Worm (Caenorhabditis elegans) whole organism, mixed stage, embryonic: ENCODE data around the gene C03H5.6.

Experiments
- blmp-1 ChIP-seq: fragments of 150-350 bp; optimal IDR thresholded peaks from 2 replicates; lab custom pipeline; 2014; ENCODE audit warnings: missing biosample characterization, missing genetic modification characterization
- ceh-39 ChIP-seq: fragments of 150-350 bp; optimal IDR thresholded peaks from 2 replicates; lab custom pipeline; 2014; ENCODE audit warnings: missing biosample characterization, missing genetic modification characterization
- ces-1 ChIP-seq: fragments of 150-350 bp; optimal IDR thresholded peaks from 2 replicates; lab custom pipeline; 2014; ENCODE audit warnings: missing biosample characterization, missing genetic modification reagents, missing genetic modification characterization
- lsy-2 ChIP-seq: fragments of 150-350 bp; optimal IDR thresholded peaks from 2 replicates; lab custom pipeline; 2014; ENCODE audit warnings: missing biosample characterization, missing genetic modification characterization
- mab-5 ChIP-seq: fragments of 150-350 bp; optimal IDR thresholded peaks from 2 replicates; lab custom pipeline; 2014; ENCODE audit warnings: missing biosample characterization, missing genetic modification characterization
- mep-1 ChIP-seq: fragments of 150-350 bp; optimal IDR thresholded peaks from 2 replicates; lab custom pipeline; 2017; ENCODE audit warnings: missing biosample characterization, missing genetic modification reagents, missing genetic modification characterization, inconsistent platforms
- nhr-12 ChIP-seq: fragments of 150-350 bp; optimal IDR thresholded peaks from 2 replicates; lab custom pipeline; 2014; ENCODE audit warnings: missing biosample characterization, missing genetic modification characterization
- nhr-237 ChIP-seq: fragments of 150-350 bp; optimal IDR thresholded peaks from 2 replicates; lab custom pipeline; 2014; ENCODE audit warnings: missing biosample characterization, missing genetic modification characterization
- nhr-28 ChIP-seq: fragments of 150-350 bp; optimal IDR thresholded peaks from 2 replicates; lab custom pipeline; 2014; ENCODE audit warnings: missing biosample characterization, missing genetic modification characterization
- nhr-76 ChIP-seq: sonication (generic microtip); optimal IDR thresholded peaks from 2 replicates; lab custom pipeline; 2017; ENCODE audit warnings: missing biosample characterization, missing genetic modification characterization
- snpc-4 ChIP-seq: fragments of 150-350 bp; optimal IDR thresholded peaks from 2 replicates; lab custom pipeline; 2014; ENCODE audit warnings: missing biosample characterization, missing genetic modification characterization
- sptf-1 ChIP-seq: sonication (generic microtip); optimal IDR thresholded peaks from 2 replicates; lab custom pipeline; 2017; ENCODE audit warnings: mild to moderate bottlenecking, missing genetic modification characterization, moderate library complexity, missing compliant biosample characterization
- unc-120 ChIP-seq: sonication (generic microtip); optimal IDR thresholded peaks from 2 replicates; lab custom pipeline; 2017; ENCODE audit warnings: missing genetic modification characterization, missing compliant biosample characterization; ENCODE audit not compliant: poor library complexity, severe bottlenecking
- unc-62 ChIP-seq: fragments of 150-350 bp; optimal IDR thresholded peaks from 2 replicates; lab custom pipeline; 2014; ENCODE audit warnings: missing biosample characterization, missing genetic modification reagents, missing genetic modification characterization

DNA sequence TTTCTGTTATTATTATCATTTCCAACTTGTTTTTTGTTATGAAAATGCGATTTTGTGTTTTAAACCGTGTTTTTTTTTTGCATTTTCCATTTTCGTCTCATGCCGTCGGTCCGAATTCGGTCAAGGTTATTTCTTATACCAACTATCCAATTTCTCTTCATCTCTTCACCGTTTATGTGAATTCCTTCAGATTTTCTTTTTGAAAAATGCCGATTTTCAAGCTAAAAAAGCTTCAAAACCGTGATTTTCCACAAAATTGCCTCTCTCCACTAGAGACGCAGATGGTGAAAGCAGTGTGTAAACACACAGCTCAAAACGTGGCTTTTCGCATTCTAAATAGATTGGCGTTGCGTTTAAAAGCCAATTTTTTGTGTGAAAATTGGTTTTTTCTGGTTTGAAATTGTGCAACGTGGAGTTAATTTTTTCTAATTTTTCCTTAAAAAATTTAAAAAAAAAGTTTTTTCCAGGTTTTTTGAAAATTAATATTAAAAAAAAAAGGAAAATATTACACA is 11.3 kb downstream of the C03H5.6 start:
- no peak for TF ChIP-seq unc-62 (GFP tag; lab: Kevin White, UChicago)
- TF ChIP-seq mab-5 (tag; lab: Kevin White, UChicago), result no peak
- TF ChIP-seq snpc-4, result no peak
- no peak for TF ChIP-seq nhr-76 (tag; lab: Kevin White, UChicago)
- TF ChIP-seq blmp-1, result no peak
- no peak for TF ChIP-seq ces-1 (GFP tag; lab: Kevin White, UChicago)
- no peak for TF ChIP-seq unc-120
- no peak for TF ChIP-seq nhr-12
- no peak for TF ChIP-seq nhr-28 (tag; lab: Kevin White, UChicago)
- no peak for TF ChIP-seq sptf-1 (tag; lab: Kevin White, UChicago)
- no peak for TF ChIP-seq mep-1
- no peak for TF ChIP-seq ceh-39 (tag; lab: Kevin White, UChicago)
- no peak for TF ChIP-seq lsy-2 (tag; lab: Kevin White, UChicago)
- TF ChIP-seq nhr-237, result no peak
